Fruit fly (Drosophila melanogaster): ENCODE data around the gene Mur89F.

- TF ChIP-seq psq (optimal IDR thresholded peaks at IDR 0.05): no peak
- no peak for TF ChIP-seq Myc (optimal IDR thresholded peaks at IDR 0.05)
- no peak for TF ChIP-seq h (optimal IDR thresholded peaks at IDR 0.05)
- no peak for TF ChIP-seq insv (optimal IDR thresholded peaks at IDR 0.05)
Observed at dm6 chr3R:17197599-17197998, 4.3 kb downstream of the Mur89F start.

Data from Kc167 (cell line).